Worm (Caenorhabditis elegans): Measurements from ENCODE around the gene W06D11.1.

Gene W06D11.1

DNA sequence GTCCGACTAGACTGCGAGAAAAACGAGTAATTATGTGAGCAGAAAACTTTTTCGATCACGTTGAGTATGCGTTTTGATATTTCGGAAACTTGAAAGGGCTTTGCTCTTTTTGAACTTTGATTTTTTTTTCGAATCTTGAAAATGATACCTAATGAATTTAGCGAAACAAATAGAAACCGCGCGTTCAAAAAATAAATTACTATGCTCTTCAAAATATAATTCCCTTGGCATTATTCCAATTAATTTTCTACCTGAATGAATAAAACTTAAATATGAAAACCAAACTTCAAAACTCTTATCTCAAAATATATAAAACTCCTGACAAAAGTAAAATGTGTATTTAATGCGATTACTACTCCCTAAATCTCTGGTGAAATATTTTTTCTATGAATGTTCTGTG is 20.9 kb downstream of the W06D11.1 start, which contains the start of gene xtr-2:
TSS of gene xtr-2 (plus strand) at position 301 of the 400 bp plus-strand sequence.
- no peak for TF ChIP-seq ama-1 (optimal IDR thresholded peaks at IDR 0.05)
- no peak for TF ChIP-seq lsy-12 (tag; optimal IDR thresholded peaks at IDR 0.05)
- TF ChIP-seq nhr-28 (tag; optimal IDR thresholded peaks at IDR 0.05), result no peak
- no peak for TF ChIP-seq ztf-4 (tag; optimal IDR thresholded peaks at IDR 0.05)
- no peak for TF ChIP-seq elt-2 (tag; optimal IDR thresholded peaks at IDR 0.05)
- TF ChIP-seq ZK546.5 (tag; optimal IDR thresholded peaks at IDR 0.05), result no peak
- no peak for TF ChIP-seq pha-4 (tag; optimal IDR thresholded peaks at IDR 0.05)
- TF ChIP-seq elt-3 (tag; optimal IDR thresholded peaks at IDR 0.05), result no peak
- no peak for TF ChIP-seq ceh-9 (tag; optimal IDR thresholded peaks at IDR 0.05)
- no peak for TF ChIP-seq ceh-82 (tag; optimal IDR thresholded peaks at IDR 0.05)
- no peak for TF ChIP-seq lin-39 (tag; optimal IDR thresholded peaks at IDR 0.05)
- TF ChIP-seq egl-27 (tag; optimal IDR thresholded peaks at IDR 0.05), result no peak
- no peak for TF ChIP-seq ceh-28 (tag; optimal IDR thresholded peaks at IDR 0.05)
- no peak for TF ChIP-seq mdl-1 (tag; optimal IDR thresholded peaks at IDR 0.05)
- TF ChIP-seq ceh-16 (tag; optimal IDR thresholded peaks at IDR 0.05), result no peak
- no peak for TF ChIP-seq nhr-76 (tag; optimal IDR thresholded peaks at IDR 0.05)
- no peak for TF ChIP-seq fkh-2 (tag; optimal IDR thresholded peaks at IDR 0.05)
- no peak for TF ChIP-seq skn-1 (tag; optimal IDR thresholded peaks at IDR 0.05)
- TF ChIP-seq aly-2 (tag; optimal IDR thresholded peaks at IDR 0.05), result no peak
- no peak for TF ChIP-seq R02D3.7 (tag; optimal IDR thresholded peaks at IDR 0.05)

DNA sequence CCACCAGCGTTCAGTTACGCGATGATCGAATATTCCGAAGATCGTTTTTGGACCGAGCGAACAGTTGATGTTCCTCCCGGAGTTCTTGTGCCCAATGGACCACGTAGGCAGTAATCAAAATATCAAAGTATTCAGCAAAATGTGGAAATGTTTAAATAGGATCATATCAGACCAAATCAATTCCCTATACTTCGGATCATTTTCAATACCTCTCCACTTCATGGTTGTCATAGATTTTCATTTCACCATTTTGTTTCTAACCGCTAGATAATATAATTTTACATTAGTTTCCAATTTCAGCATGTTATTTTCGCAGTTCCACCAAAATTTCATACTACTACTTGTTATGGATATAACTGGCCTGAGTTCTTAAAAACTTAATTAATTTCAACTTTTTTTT is 23.2 kb downstream of the W06D11.1 start:
- TF ChIP-seq ZK546.5 (tag; optimal IDR thresholded peaks at IDR 0.05) (no peak), egl-5 (tag; optimal IDR thresholded peaks at IDR 0.05) (no peak), pqm-1 (tag; optimal IDR thresholded peaks at IDR 0.05) (no peak)

DNA sequence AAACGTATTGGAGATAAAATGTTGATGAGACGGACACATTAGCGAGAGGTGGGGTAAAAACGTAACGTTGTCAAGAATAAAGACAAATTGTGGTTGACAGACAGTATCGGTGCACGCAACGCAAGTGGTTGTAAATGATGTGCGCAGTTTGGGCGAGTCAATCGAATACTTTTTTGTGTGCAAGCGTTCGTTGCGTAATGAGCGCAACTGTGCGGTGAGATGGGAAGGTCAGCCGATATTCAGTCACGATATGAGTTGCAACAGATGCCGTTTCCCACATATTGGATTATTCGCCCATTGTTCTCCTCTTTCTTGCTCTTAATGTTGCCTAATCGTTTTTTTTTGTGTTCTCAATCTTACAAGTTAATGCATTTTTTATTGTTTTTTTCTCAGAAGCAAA is 26.4 kb downstream of the W06D11.1 start, which contains the start of gene ceh-40:
TSS of gene ceh-40 (minus strand) at position 41 of the 400 bp plus-strand sequence.
- TF ChIP-seq nfya-1 (tag; optimal IDR thresholded peaks at IDR 0.05; ENCODE audit: insufficient read depth) (no peak), zag-1 (tag; optimal IDR thresholded peaks at IDR 0.05) (no peak), unc-62 (GFP tag; optimal IDR thresholded peaks at IDR 0.05) (no peak), nhr-77 (tag; optimal IDR thresholded peaks at IDR 0.05) (no peak), ceh-16 (tag; optimal IDR thresholded peaks at IDR 0.05) (no peak), jun-1 (tag; optimal IDR thresholded peaks at IDR 0.05) (no peak), fkh-10 (GFP tag; optimal IDR thresholded peaks at IDR 0.05) (no peak), pha-4 (tag; optimal IDR thresholded peaks at IDR 0.05) (no peak), ceh-82 (tag; optimal IDR thresholded peaks at IDR 0.05) (no peak), nhr-11 (tag; optimal IDR thresholded peaks at IDR 0.05) (no peak), skn-1 (tag; optimal IDR thresholded peaks at IDR 0.05) (no peak), ceh-28 (tag; optimal IDR thresholded peaks at IDR 0.05) (no peak), unc-39 (tag; optimal IDR thresholded peaks at IDR 0.05) (no peak), ztf-4 (tag; optimal IDR thresholded peaks at IDR 0.05) (no peak), ztf-11 (tag; optimal IDR thresholded peaks at IDR 0.05) (no peak), mdl-1 (tag; optimal IDR thresholded peaks at IDR 0.05) (no peak), nhr-28 (tag; optimal IDR thresholded peaks at IDR 0.05) (no peak)

ce11 chrX:12321357-12321756 is 27.0 kb downstream of the W06D11.1 start, which contains the start of gene F17A2.13:
Gene F17A2.13, plus strand, starts transcription at chrX:12321657.
- TF ChIP-seq ceh-16 (tag; optimal IDR thresholded peaks at IDR 0.05) (no peak), tbx-2 (tag; optimal IDR thresholded peaks at IDR 0.05) (no peak), mdl-1 (tag; optimal IDR thresholded peaks at IDR 0.05) (no peak), unc-62 (GFP tag; optimal IDR thresholded peaks at IDR 0.05) (no peak), ceh-28 (tag; optimal IDR thresholded peaks at IDR 0.05) (no peak), elt-2 (tag; optimal IDR thresholded peaks at IDR 0.05) (no peak), lin-15B (tag; optimal IDR thresholded peaks at IDR 0.05) (no peak), pha-4 (tag; optimal IDR thresholded peaks at IDR 0.05) (no peak), elt-3 (tag; optimal IDR thresholded peaks at IDR 0.05) (no peak), egl-5 (tag; optimal IDR thresholded peaks at IDR 0.05) (no peak), ceh-82 (tag; optimal IDR thresholded peaks at IDR 0.05) (no peak), nfya-1 (tag; optimal IDR thresholded peaks at IDR 0.05; ENCODE audit: insufficient read depth) (no peak), sea-2 (GFP tag; optimal IDR thresholded peaks at IDR 0.05) (no peak), aly-2 (tag; optimal IDR thresholded peaks at IDR 0.05) (no peak)

DNA sequence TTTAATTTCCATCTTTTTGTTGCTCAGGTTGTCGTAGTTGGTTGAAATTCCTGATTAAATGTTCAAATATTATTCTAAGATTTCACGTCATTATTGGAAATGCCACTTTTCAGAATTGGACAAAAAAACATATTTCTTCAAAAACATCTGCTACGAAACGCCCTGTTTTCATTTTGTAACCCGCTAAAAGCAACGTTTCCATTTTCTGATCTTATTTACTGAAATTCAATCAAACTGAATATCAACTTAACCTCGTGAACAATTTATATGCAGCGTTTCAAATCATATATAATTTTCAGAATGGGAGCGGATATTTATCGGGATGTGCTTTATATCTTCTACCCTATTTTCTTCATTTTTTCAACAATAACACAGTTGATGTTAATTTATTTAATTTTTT is 29.1 kb downstream of the W06D11.1 start, which contains the start of gene srd-40:
TSS of gene srd-40 (plus strand) at position 301 of the 400 bp plus-strand sequence.
- no peak for TF ChIP-seq nhr-23 (tag; optimal IDR thresholded peaks at IDR 0.05)
- TF ChIP-seq nhr-76 (tag; optimal IDR thresholded peaks at IDR 0.05), result no peak
- TF ChIP-seq ZK546.5 (tag; optimal IDR thresholded peaks at IDR 0.05), result no peak
- TF ChIP-seq nhr-77 (tag; optimal IDR thresholded peaks at IDR 0.05), result no peak
- TF ChIP-seq pha-4 (tag; optimal IDR thresholded peaks at IDR 0.05), result no peak
- no peak for TF ChIP-seq eor-1 (tag; optimal IDR thresholded peaks at IDR 0.05)
- TF ChIP-seq nhr-237 (tag; optimal IDR thresholded peaks at IDR 0.05), result no peak
- TF ChIP-seq elt-3 (tag; optimal IDR thresholded peaks at IDR 0.05), result no peak
- no peak for TF ChIP-seq daf-12 (tag; optimal IDR thresholded peaks at IDR 0.05)
- TF ChIP-seq nhr-28 (tag; optimal IDR thresholded peaks at IDR 0.05), result no peak
- TF ChIP-seq nhr-43 (tag; optimal IDR thresholded peaks at IDR 0.05; ENCODE audit: poor library complexity, severe bottlenecking), result no peak
- no peak for TF ChIP-seq nfya-1 (tag; optimal IDR thresholded peaks at IDR 0.05; ENCODE audit: insufficient read depth)
- TF ChIP-seq egl-27 (tag; optimal IDR thresholded peaks at IDR 0.05), result no peak
- TF ChIP-seq R02D3.7 (tag; optimal IDR thresholded peaks at IDR 0.05), result no peak
- no peak for TF ChIP-seq mdl-1 (tag; optimal IDR thresholded peaks at IDR 0.05)
- TF ChIP-seq ztf-4 (tag; optimal IDR thresholded peaks at IDR 0.05), result no peak
- no peak for TF ChIP-seq pqm-1 (tag; optimal IDR thresholded peaks at IDR 0.05)
- no peak for TF ChIP-seq fos-1 (tag; optimal IDR thresholded peaks at IDR 0.05)
